Fruit fly (Drosophila melanogaster) whole organism, embryonic: ENCODE measurements around the gene CG42828.

ENCODE experiments used
- C15 ChIP-seq: fragments of 200-800 bp; sonication (Bioruptor generic); IDR thresholded peaks from 3 replicates; pipeline ENCODE4 v1.3.6; 2022; ENCODE audit warnings: missing biosample characterization, missing genetic modification characterization
- CG10267 ChIP-seq: fragments of 200-800 bp; sonication (Bioruptor generic); optimal IDR thresholded peaks from 2 replicates; lab custom pipeline; 2018; ENCODE audit warnings: missing biosample characterization, mild to moderate bottlenecking, missing genetic modification characterization, moderate library complexity
- CG11560 ChIP-seq: fragments of 200-800 bp; sonication (Bioruptor generic); IDR thresholded peaks from 3 replicates; pipeline ENCODE4 v1.3.6; 2022; ENCODE audit warnings: missing biosample characterization, missing genetic modification characterization
- CG18476 ChIP-seq: fragments of 200-800 bp; sonication (Bioruptor generic); optimal IDR thresholded peaks from 2 replicates; lab custom pipeline; 2016; ENCODE audit warnings: missing biosample characterization, mild to moderate bottlenecking, missing genetic modification characterization
- CG2129 ChIP-seq: fragments of 200-800 bp; sonication (Bioruptor generic); IDR thresholded peaks from 2 replicates; pipeline ENCODE4 v1.3.6; 2022; ENCODE audit warnings: missing biosample characterization, missing genetic modification characterization; ENCODE audit not compliant: partially characterized antibody
- CG30431 ChIP-seq: fragments of 200-800 bp; sonication (Bioruptor generic); optimal IDR thresholded peaks from 2 replicates; lab custom pipeline; 2017; ENCODE audit warnings: missing biosample characterization, missing genetic modification characterization
- CG3838 ChIP-seq: fragments of 200-800 bp; sonication (Bioruptor generic); optimal IDR thresholded peaks from 3 replicates; lab custom pipeline; 2016; ENCODE audit warnings: missing biosample characterization, missing genetic modification characterization
- CG3847 ChIP-seq: fragments of 200-800 bp; sonication (Bioruptor generic); IDR thresholded peaks from 2 replicates; pipeline ENCODE4 v1.3.6; 2022; ENCODE audit warnings: missing biosample characterization, missing genetic modification characterization
- CG4328 ChIP-seq: fragments of 200-800 bp; sonication (Bioruptor generic); optimal IDR thresholded peaks from 3 replicates; lab custom pipeline; 2017; ENCODE audit warnings: missing biosample characterization, missing genetic modification reagents, missing genetic modification characterization
- CG4707 ChIP-seq: fragments of 200-800 bp; sonication (Bioruptor generic); optimal IDR thresholded peaks from 2 replicates; lab custom pipeline; 2018; ENCODE audit warnings: missing biosample characterization, mild to moderate bottlenecking, missing genetic modification characterization, moderate library complexity
- CG5180 ChIP-seq: fragments of 200-800 bp; sonication (Bioruptor generic); optimal IDR thresholded peaks from 3 replicates; lab custom pipeline; 2017; ENCODE audit warnings: missing biosample characterization, missing genetic modification characterization, mild to moderate bottlenecking, moderate library complexity, missing genetic modification reagents
- CG6272 ChIP-seq: fragments of 200-800 bp; sonication (Bioruptor generic); IDR thresholded peaks from 2 replicates; pipeline ENCODE4 v1.3.6; 2022; ENCODE audit warnings: missing biosample characterization, missing genetic modification characterization
- CG6654 ChIP-seq: fragments of 200-800 bp; sonication (Bioruptor generic); optimal IDR thresholded peaks from 2 replicates; lab custom pipeline; 2017; ENCODE audit warnings: missing biosample characterization, mild to moderate bottlenecking, missing genetic modification characterization
- CG6683 ChIP-seq: fragments of 200-800 bp; sonication (Bioruptor generic); optimal IDR thresholded peaks from 2 replicates; lab custom pipeline; 2017; ENCODE audit warnings: missing biosample characterization, mild to moderate bottlenecking, missing genetic modification characterization, missing genetic modification reagents
- CG6854 ChIP-seq: fragments of 200-800 bp; sonication (Bioruptor generic); optimal IDR thresholded peaks from 3 replicates; lab custom pipeline; 2017; ENCODE audit warnings: missing biosample characterization, mild to moderate bottlenecking, missing genetic modification characterization
- CG7987 ChIP-seq: fragments of 200-800 bp; sonication (Bioruptor generic); optimal IDR thresholded peaks from 2 replicates; lab custom pipeline; 2018; ENCODE audit warnings: missing biosample characterization, mild to moderate bottlenecking, missing genetic modification characterization, moderate library complexity
- CG9727 ChIP-seq: fragments of 200-800 bp; sonication (Bioruptor generic); optimal IDR thresholded peaks from 3 replicates; lab custom pipeline; 2017; ENCODE audit warnings: missing biosample characterization, mild to moderate bottlenecking, missing genetic modification characterization
- CG9817 ChIP-seq: fragments of 200-800 bp; sonication (Bioruptor generic); optimal IDR thresholded peaks from 2 replicates; lab custom pipeline; 2018; ENCODE audit warnings: missing biosample characterization, mild to moderate bottlenecking, missing genetic modification characterization, moderate library complexity
- CTCF ChIP-seq: fragments of 200-800 bp; sonication (Bioruptor generic); optimal IDR thresholded peaks from 2 replicates; lab custom pipeline; 2017; ENCODE audit warnings: missing biosample characterization, mild to moderate bottlenecking, missing genetic modification characterization, moderate library complexity
- Deaf1 ChIP-seq: fragments of 200-800 bp; optimal IDR thresholded peaks from 3 replicates; lab custom pipeline; 2019; ENCODE audit warnings: missing biosample characterization, mild to moderate bottlenecking, missing genetic modification characterization, moderate library complexity
- Doc3 ChIP-seq: fragments of 200-800 bp; sonication (Bioruptor generic); IDR thresholded peaks from 3 replicates; pipeline ENCODE4 v1.3.6; 2022; ENCODE audit warnings: missing biosample characterization, missing genetic modification characterization; ENCODE audit not compliant: partially characterized antibody
- E2f1 ChIP-seq: fragments of 200-800 bp; sonication (Bioruptor generic); IDR thresholded peaks from 2 replicates; pipeline ENCODE4 v1.3.6; 2022; ENCODE audit warnings: missing biosample characterization, missing genetic modification characterization
- Hand ChIP-seq: fragments of 200-800 bp; sonication (Bioruptor generic); optimal IDR thresholded peaks from 2 replicates; lab custom pipeline; 2017; ENCODE audit warnings: mild to moderate bottlenecking, missing biosample characterization, missing genetic modification reagents, missing genetic modification characterization
- Hmx ChIP-seq: fragments of 200-800 bp; sonication (Bioruptor generic); optimal IDR thresholded peaks from 2 replicates; lab custom pipeline; 2016; ENCODE audit warnings: missing biosample characterization, missing genetic modification characterization
- Jarid2 ChIP-seq: fragments of 200-800 bp; sonication (Bioruptor generic); optimal IDR thresholded peaks from 3 replicates; lab custom pipeline; 2017; ENCODE audit warnings: mild to moderate bottlenecking, missing biosample characterization, missing genetic modification reagents, missing genetic modification characterization
- Pdp1 ChIP-seq, 2 experiments: fragments of 200-800 bp; sonication (Bioruptor generic); optimal IDR thresholded peaks; 3 replicates each; lab custom pipeline; 2016; ENCODE audit warnings: missing biosample characterization in 2 of 2, missing genetic modification characterization in 2 of 2, mild to moderate bottlenecking in 1 of 2, moderate library complexity in 1 of 2
- Sry-δ ChIP-seq: fragments of 200-800 bp; sonication (Bioruptor generic); optimal IDR thresholded peaks from 2 replicates; lab custom pipeline; 2016; ENCODE audit warnings: missing biosample characterization, missing genetic modification characterization
- abd-A ChIP-seq: fragments of 200-800 bp; sonication (Bioruptor generic); optimal IDR thresholded peaks from 3 replicates; lab custom pipeline; 2019; ENCODE audit warnings: missing biosample characterization, mild to moderate bottlenecking, missing genetic modification characterization, moderate library complexity
- amos ChIP-seq: fragments of 200-800 bp; sonication (Bioruptor generic); IDR thresholded peaks from 2 replicates; pipeline ENCODE4 v1.3.6; 2022; ENCODE audit warnings: missing biosample characterization, missing genetic modification characterization; ENCODE audit not compliant: partially characterized antibody
- bab2 ChIP-seq: fragments of 200-800 bp; sonication (Bioruptor generic); optimal IDR thresholded peaks from 2 replicates; lab custom pipeline; 2016; ENCODE audit warnings: missing biosample characterization, missing genetic modification characterization
- br ChIP-seq: fragments of >200 bp; optimal IDR thresholded peaks from 2 replicates; lab custom pipeline; 2017
- bsh ChIP-seq, 2 experiments: fragments of 200-800 bp; sonication (Bioruptor generic); optimal IDR thresholded peaks; 2 replicates each; lab custom pipeline; 2017 to 2018; ENCODE audit warnings: mild to moderate bottlenecking in 2 of 2, missing biosample characterization in 2 of 2, missing genetic modification characterization in 2 of 2, moderate library complexity in 1 of 2
- cas ChIP-seq: fragments of 200-800 bp; sonication (Bioruptor generic); IDR thresholded peaks from 2 replicates; pipeline ENCODE4 v1.3.6; 2022; ENCODE audit warnings: missing biosample characterization, missing genetic modification characterization
- cato ChIP-seq: fragments of 200-800 bp; sonication (Bioruptor generic); optimal IDR thresholded peaks from 2 replicates; lab custom pipeline; 2016; ENCODE audit warnings: missing biosample characterization, missing genetic modification characterization, borderline replicate concordance
- crp ChIP-seq, 2 experiments: fragments of 200-800 bp; sonication (Bioruptor generic); optimal IDR thresholded peaks; 2 replicates in 1 of 2; 3 replicates in 1 of 2; lab custom pipeline; 2017; ENCODE audit warnings: missing biosample characterization in 2 of 2, missing genetic modification characterization in 2 of 2, mild to moderate bottlenecking in 1 of 2, moderate library complexity in 1 of 2
- fd102C ChIP-seq: fragments of 200-800 bp; sonication (Bioruptor generic); optimal IDR thresholded peaks from 2 replicates; lab custom pipeline; 2018; ENCODE audit warnings: missing biosample characterization, mild to moderate bottlenecking, missing genetic modification characterization, moderate library complexity
- fd96Cb ChIP-seq: fragments of 200-800 bp; sonication (Bioruptor generic); optimal IDR thresholded peaks from 2 replicates; lab custom pipeline; 2018; ENCODE audit warnings: missing biosample characterization, mild to moderate bottlenecking, missing genetic modification characterization, moderate library complexity
- fru ChIP-seq: fragments of >200 bp; optimal IDR thresholded peaks from 2 replicates; lab custom pipeline; 2017
- gsb-n ChIP-seq: fragments of 200-800 bp; sonication (Bioruptor generic); optimal IDR thresholded peaks from 3 replicates; lab custom pipeline; 2018; ENCODE audit warnings: missing biosample characterization, mild to moderate bottlenecking, missing genetic modification characterization
- gt ChIP-seq: fragments of 200-800 bp; sonication (Bioruptor generic); IDR thresholded peaks from 2 replicates; pipeline ENCODE4 v1.3.6; 2022; ENCODE audit warnings: missing biosample characterization, missing genetic modification characterization
- ham ChIP-seq: fragments of 200-800 bp; sonication (Bioruptor generic); IDR thresholded peaks from 2 replicates; pipeline ENCODE4 v1.3.6; 2022; ENCODE audit warnings: missing biosample characterization, missing genetic modification characterization
- ind ChIP-seq: fragments of 200-800 bp; sonication (Bioruptor generic); optimal IDR thresholded peaks from 3 replicates; lab custom pipeline; 2016; ENCODE audit warnings: missing biosample characterization, missing genetic modification characterization
- maf-S ChIP-seq: fragments of 200-800 bp; sonication (Bioruptor generic); optimal IDR thresholded peaks from 2 replicates; lab custom pipeline; 2016; ENCODE audit warnings: missing biosample characterization, missing genetic modification characterization
- nom ChIP-seq: fragments of 200-800 bp; sonication (Bioruptor generic); optimal IDR thresholded peaks from 2 replicates; lab custom pipeline; 2017; ENCODE audit warnings: missing biosample characterization, missing genetic modification characterization, mild to moderate bottlenecking, moderate library complexity, missing genetic modification reagents
- odd ChIP-seq: fragments of 200-800 bp; sonication (Bioruptor generic); optimal IDR thresholded peaks from 2 replicates; lab custom pipeline; 2017; ENCODE audit warnings: missing biosample characterization, mild to moderate bottlenecking, missing genetic modification characterization
- pb ChIP-seq: fragments of 200-800 bp; sonication (Bioruptor generic); optimal IDR thresholded peaks from 3 replicates; lab custom pipeline; 2016; ENCODE audit warnings: missing biosample characterization, missing genetic modification characterization
- scrt ChIP-seq: fragments of 200-800 bp; sonication (Bioruptor generic); optimal IDR thresholded peaks from 2 replicates; lab custom pipeline; 2018; ENCODE audit warnings: missing biosample characterization, mild to moderate bottlenecking, missing genetic modification characterization, moderate library complexity
- sna ChIP-seq: fragments of 200-800 bp; sonication (Bioruptor generic); IDR thresholded peaks from 2 replicates; pipeline ENCODE4 v1.3.6; 2022; ENCODE audit warnings: missing biosample characterization, missing genetic modification characterization; ENCODE audit not compliant: partially characterized antibody
- tin ChIP-seq: fragments of 200-800 bp; sonication (Bioruptor generic); optimal IDR thresholded peaks from 3 replicates; lab custom pipeline; 2016; ENCODE audit warnings: missing biosample characterization, missing genetic modification characterization
- vvl ChIP-seq: fragments of 200-800 bp; sonication (Bioruptor generic); IDR thresholded peaks from 2 replicates; pipeline ENCODE4 v1.3.6; 2022; ENCODE audit warnings: missing biosample characterization, missing genetic modification characterization
- zfh1 ChIP-seq: fragments of 200-800 bp; sonication (Bioruptor generic); IDR thresholded peaks from 3 replicates; pipeline ENCODE4 v1.3.6; 2022; ENCODE audit warnings: missing biosample characterization, missing genetic modification characterization

The CG42828 gene

DNA sequence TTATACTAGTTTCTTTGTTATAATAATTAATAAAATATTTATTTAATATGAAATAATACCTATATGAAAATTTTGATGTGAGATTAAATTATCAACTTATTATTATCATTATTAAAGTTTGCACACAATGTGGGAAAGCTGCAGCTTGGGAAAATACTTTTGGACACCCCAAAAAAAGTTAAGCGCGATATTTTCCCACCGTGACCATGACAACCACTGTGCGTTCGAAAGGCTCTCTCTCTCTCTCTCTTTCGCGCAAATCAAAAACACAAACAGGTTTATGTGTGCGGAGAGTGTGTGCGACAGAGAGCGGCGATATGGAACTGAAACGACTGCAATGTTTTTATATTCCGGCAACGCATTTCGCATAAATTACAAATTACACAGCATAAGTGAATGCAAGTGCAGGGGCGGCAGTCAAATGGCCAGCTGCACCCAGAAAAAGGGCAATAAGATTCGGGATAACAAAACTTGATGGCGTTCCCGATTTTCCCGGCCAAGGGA, 26.6 kb upstream of the CG42828 start (continued):
- no peak for TF ChIP-seq ham
- no peak for TF ChIP-seq scrt (GFP tag; lab: Kevin White, UChicago)
- TF ChIP-seq cato (GFP tag; lab: Kevin White, UChicago): no peak
- no peak for TF ChIP-seq CG18476
- TF ChIP-seq maf-S (GFP tag; lab: Kevin White, UChicago): no peak
- TF ChIP-seq amos: no peak
- no peak for TF ChIP-seq CG7987
- TF ChIP-seq CG6683 (GFP tag; lab: Kevin White, UChicago): peak; percentile 12
- TF ChIP-seq Sry-δ (GFP tag; lab: Kevin White, UChicago): no peak
- no peak for TF ChIP-seq Hmx (GFP tag; lab: Kevin White, UChicago)
- no peak for TF ChIP-seq pb (GFP tag; lab: Kevin White, UChicago)
- no peak for TF ChIP-seq CG6854 (GFP tag; lab: Kevin White, UChicago)
- TF ChIP-seq Hand (GFP tag; lab: Kevin White, UChicago): no peak
- no peak for TF ChIP-seq bab2 (GFP tag; lab: Kevin White, UChicago)
- peak in 1 of 2 experiments; percentile 1 for TF ChIP-seq Pdp1 (GFP tag; optimal IDR thresholded peaks at IDR 0.05; lab: Kevin White, UChicago)
- peak; percentile 56 for TF ChIP-seq tin (GFP tag; lab: Kevin White, UChicago)
- TF ChIP-seq CG6654 (GFP tag; lab: Kevin White, UChicago): no peak
- no peak for TF ChIP-seq E2f1 (GFP tag; lab: Robert Waterston, UW)
- peak; percentile 73 for TF ChIP-seq CG9727 (GFP tag; lab: Kevin White, UChicago)
- TF ChIP-seq CG4707 (GFP tag; lab: Kevin White, UChicago): peak; percentile 98
- TF ChIP-seq zfh1: peak; percentile 69; the same call in 2 of the 3 replicates
- TF ChIP-seq CG10267 (tag; lab: Kevin White, UChicago): peak; percentile 51
- TF ChIP-seq ind: peak; percentile 46
- TF ChIP-seq cas (GFP tag; lab: Robert Waterston, UW): no peak
- TF ChIP-seq Deaf1: peak; percentile 5
- no peak for TF ChIP-seq CG11560 (tag; lab: Robert Waterston, UW)
- TF ChIP-seq nom (GFP tag; lab: Kevin White, UChicago): no peak
- TF ChIP-seq fd96Cb (tag; lab: Kevin White, UChicago): peak; percentile 58
- TF ChIP-seq CG30431 (GFP tag; lab: Kevin White, UChicago): peak; percentile 2
- no peak for TF ChIP-seq C15 (GFP tag; lab: Robert Waterston, UW)
- TF ChIP-seq bsh (GFP tag; optimal IDR thresholded peaks at IDR 0.05; lab: Kevin White, UChicago): peak in 1 of 2 experiments; percentile 51
- TF ChIP-seq abd-A (tag; lab: Kevin White, UChicago): no peak
- TF ChIP-seq CTCF (GFP tag; lab: Kevin White, UChicago): no peak
- TF ChIP-seq vvl (GFP tag; lab: Robert Waterston, UW): peak; percentile 83
- no peak for TF ChIP-seq br (lab: Kevin White, UChicago)
- no peak for TF ChIP-seq crp (GFP tag; optimal IDR thresholded peaks at IDR 0.05; lab: Kevin White, UChicago)
- TF ChIP-seq CG4328 (GFP tag; lab: Kevin White, UChicago): no peak
- no peak for TF ChIP-seq fru (lab: Kevin White, UChicago)
- no peak for TF ChIP-seq gsb-n
- no peak for TF ChIP-seq Doc3 (GFP tag; lab: Robert Waterston, UW)
- TF ChIP-seq CG5180 (GFP tag; lab: Kevin White, UChicago): peak; percentile 11
- TF ChIP-seq sna (GFP tag; lab: Robert Waterston, UW): no peak
- no peak for TF ChIP-seq CG3847 (GFP tag; lab: Robert Waterston, UW)
- no peak for TF ChIP-seq gt (GFP tag; lab: Robert Waterston, UW)
- TF ChIP-seq CG3838 (GFP tag; lab: Kevin White, UChicago): no peak
- TF ChIP-seq CG2129 (GFP tag; lab: Robert Waterston, UW): no peak
- no peak for TF ChIP-seq Jarid2 (GFP tag; lab: Kevin White, UChicago)
- TF ChIP-seq CG6272 (GFP tag; lab: Robert Waterston, UW): no peak
- TF ChIP-seq CG9817 (tag; lab: Kevin White, UChicago): peak; percentile 20
- TF ChIP-seq fd102C (GFP tag; lab: Kevin White, UChicago): no peak
- no peak for TF ChIP-seq odd
